Fruit fly (Drosophila melanogaster) whole organism, embryonic: ENCODE data around the gene CG32267.

Experiments
- B-H1 ChIP-seq: fragments of 200-800 bp; sonication (Bioruptor generic); IDR thresholded peaks from 3 replicates; pipeline ENCODE4 v1.3.6; 2022; ENCODE audit warnings: missing biosample characterization, missing genetic modification characterization
- Bdp1 ChIP-seq: fragments of 200-800 bp; sonication (Bioruptor generic); optimal IDR thresholded peaks from 3 replicates; lab custom pipeline; 2016; ENCODE audit warnings: missing biosample characterization, missing genetic modification characterization
- CG10462 ChIP-seq: fragments of 200-800 bp; sonication (Bioruptor generic); optimal IDR thresholded peaks from 2 replicates; lab custom pipeline; 2016; ENCODE audit warnings: missing biosample characterization, missing genetic modification characterization
- CG11093 ChIP-seq: fragments of 200-800 bp; sonication (Bioruptor generic); IDR thresholded peaks from 3 replicates; pipeline ENCODE4 v1.3.6; 2022; ENCODE audit warnings: missing biosample characterization, missing genetic modification characterization
- CG12155 ChIP-seq: fragments of 200-800 bp; sonication (Bioruptor generic); optimal IDR thresholded peaks from 3 replicates; lab custom pipeline; 2016; ENCODE audit warnings: missing biosample characterization, missing genetic modification characterization
- CG13894 ChIP-seq: fragments of 200-800 bp; sonication (Bioruptor generic); optimal IDR thresholded peaks from 3 replicates; lab custom pipeline; 2018; ENCODE audit warnings: missing biosample characterization, mild to moderate bottlenecking, missing genetic modification characterization, moderate library complexity
- CG14441 ChIP-seq: fragments of 200-800 bp; sonication (Bioruptor generic); IDR thresholded peaks from 2 replicates; pipeline ENCODE4 v1.3.6; 2022; ENCODE audit warnings: missing biosample characterization, missing genetic modification characterization
- CG2120 ChIP-seq: fragments of 200-800 bp; sonication (Bioruptor generic); optimal IDR thresholded peaks from 3 replicates; lab custom pipeline; 2016; ENCODE audit warnings: missing biosample characterization, missing genetic modification characterization
- CG30020 ChIP-seq: fragments of 200-800 bp; optimal IDR thresholded peaks from 2 replicates; lab custom pipeline; 2019; ENCODE audit warnings: missing biosample characterization, mild to moderate bottlenecking, missing genetic modification characterization, moderate library complexity
- CG30403 ChIP-seq: fragments of 200-800 bp; sonication (Bioruptor generic); optimal IDR thresholded peaks from 3 replicates; lab custom pipeline; 2016; ENCODE audit warnings: missing biosample characterization, missing genetic modification characterization
- CG31224 ChIP-seq: fragments of 200-800 bp; sonication (Bioruptor generic); IDR thresholded peaks from 2 replicates; pipeline ENCODE4 v1.3.6; 2022; ENCODE audit warnings: missing biosample characterization, missing genetic modification characterization
- CG33213 ChIP-seq: fragments of 200-800 bp; sonication (Bioruptor generic); optimal IDR thresholded peaks from 3 replicates; lab custom pipeline; 2016; ENCODE audit warnings: missing biosample characterization, missing genetic modification characterization
- CG34422 ChIP-seq: fragments of 200-800 bp; sonication (Bioruptor generic); IDR thresholded peaks from 3 replicates; pipeline ENCODE4 v1.3.6; 2022; ENCODE audit warnings: missing biosample characterization, missing genetic modification characterization
- CG4820 ChIP-seq: fragments of 200-800 bp; sonication (Bioruptor generic); optimal IDR thresholded peaks from 3 replicates; lab custom pipeline; 2016; ENCODE audit warnings: missing biosample characterization, missing genetic modification characterization
- CG6683 ChIP-seq: fragments of 200-800 bp; sonication (Bioruptor generic); optimal IDR thresholded peaks from 2 replicates; lab custom pipeline; 2017; ENCODE audit warnings: missing biosample characterization, mild to moderate bottlenecking, missing genetic modification characterization, missing genetic modification reagents
- CG6689 ChIP-seq: fragments of 200-800 bp; sonication (Bioruptor generic); IDR thresholded peaks from 2 replicates; pipeline ENCODE4 v1.3.6; 2022; ENCODE audit warnings: missing biosample characterization, missing genetic modification characterization
- CG7786 ChIP-seq: fragments of 200-800 bp; sonication (Bioruptor generic); optimal IDR thresholded peaks from 2 replicates; lab custom pipeline; 2016; ENCODE audit warnings: missing biosample characterization, missing genetic modification characterization
- CG7839 ChIP-seq: fragments of 200-800 bp; sonication (Bioruptor generic); optimal IDR thresholded peaks from 3 replicates; lab custom pipeline; 2018; ENCODE audit warnings: missing biosample characterization, mild to moderate bottlenecking, missing genetic modification characterization, moderate library complexity
- CG8359 ChIP-seq: fragments of 200-800 bp; sonication (Bioruptor generic); optimal IDR thresholded peaks from 2 replicates; lab custom pipeline; 2017; ENCODE audit warnings: missing biosample characterization, mild to moderate bottlenecking, missing genetic modification characterization, borderline replicate concordance
- CG8765 ChIP-seq: fragments of 200-800 bp; sonication (Bioruptor generic); IDR thresholded peaks from 2 replicates; pipeline ENCODE4 v1.3.6; 2022; ENCODE audit warnings: missing biosample characterization, missing genetic modification characterization
- CG8924 ChIP-seq: fragments of 200-800 bp; optimal IDR thresholded peaks from 3 replicates; lab custom pipeline; 2019; ENCODE audit warnings: missing biosample characterization, mild to moderate bottlenecking, missing genetic modification characterization, moderate library complexity
- Dfd ChIP-seq, 2 experiments: fragments of >200 bp; optimal IDR thresholded peaks; 2 replicates each; lab custom pipeline; 2017; ENCODE audit warnings: missing biosample characterization in 2 of 2, missing genetic modification characterization in 2 of 2
- Doc2 ChIP-seq: fragments of 200-800 bp; sonication (Bioruptor generic); IDR thresholded peaks from 2 replicates; pipeline ENCODE4 v1.3.6; 2022; ENCODE audit warnings: missing biosample characterization, missing genetic modification characterization
- E2f2 ChIP-seq: fragments of 200-800 bp; sonication (Bioruptor generic); IDR thresholded peaks from 2 replicates; pipeline ENCODE4 v1.3.6; 2022; ENCODE audit warnings: missing biosample characterization, missing genetic modification characterization
- HLH3B ChIP-seq: fragments of 200-800 bp; sonication (Bioruptor generic); IDR thresholded peaks from 2 replicates; pipeline ENCODE4 v1.3.6; 2022; ENCODE audit warnings: missing biosample characterization, missing genetic modification characterization
- MBD-R2 ChIP-seq: fragments of 200-800 bp; sonication (Bioruptor generic); IDR thresholded peaks from 2 replicates; pipeline ENCODE4 v1.3.6; 2022; ENCODE audit warnings: missing biosample characterization, missing genetic modification characterization
- Scr ChIP-seq: fragments of 200-800 bp; sonication (Bioruptor generic); IDR thresholded peaks from 2 replicates; pipeline ENCODE4 v1.3.6; 2022; ENCODE audit warnings: missing biosample characterization, missing genetic modification characterization; ENCODE audit not compliant: partially characterized antibody
- Ssrp ChIP-seq: fragments of 200-800 bp; sonication (Bioruptor generic); optimal IDR thresholded peaks from 2 replicates; lab custom pipeline; 2018; ENCODE audit warnings: missing biosample characterization, mild to moderate bottlenecking, missing genetic modification characterization, moderate library complexity
- Tbp ChIP-seq: fragments of >200 bp; optimal IDR thresholded peaks from 2 replicates; lab custom pipeline; 2018; ENCODE audit warnings: missing biosample characterization, missing genetic modification characterization
- Xbp1 ChIP-seq: fragments of 200-800 bp; sonication (Bioruptor generic); optimal IDR thresholded peaks from 3 replicates; lab custom pipeline; 2016; ENCODE audit warnings: missing biosample characterization, mild to moderate bottlenecking, missing genetic modification characterization
- ap ChIP-seq: fragments of 200-800 bp; sonication (Bioruptor generic); IDR thresholded peaks from 2 replicates; pipeline ENCODE4 v1.3.6; 2022; ENCODE audit warnings: missing biosample characterization, missing genetic modification characterization
- cad ChIP-seq: fragments of >200 bp; optimal IDR thresholded peaks from 2 replicates; lab custom pipeline; 2017; ENCODE audit warnings: missing biosample characterization, missing genetic modification characterization
- ci ChIP-seq: fragments of 200-800 bp; sonication (Bioruptor generic); IDR thresholded peaks from 3 replicates; pipeline ENCODE4 v1.3.6; 2022; ENCODE audit warnings: missing biosample characterization, missing genetic modification characterization
- crol ChIP-seq: fragments of 200-800 bp; sonication (Bioruptor generic); IDR thresholded peaks from 2 replicates; pipeline ENCODE4 v1.3.6; 2022; ENCODE audit warnings: missing biosample characterization, missing genetic modification characterization
- disco-r ChIP-seq: fragments of 200-800 bp; sonication (Bioruptor generic); optimal IDR thresholded peaks from 2 replicates; lab custom pipeline; 2016; ENCODE audit warnings: missing biosample characterization, missing genetic modification characterization
- esg ChIP-seq: fragments of 200-800 bp; sonication (Bioruptor generic); conservative IDR thresholded peaks from 2 replicates; pipeline ENCODE4 v1.3.6; 2022; ENCODE audit warnings: missing biosample characterization, missing genetic modification characterization
- hb ChIP-seq: fragments of 200-800 bp; sonication (Bioruptor generic); IDR thresholded peaks from 3 replicates; pipeline ENCODE4 v1.3.6; 2022; ENCODE audit warnings: missing biosample characterization, missing genetic modification characterization; ENCODE audit not compliant: partially characterized antibody
- kay ChIP-seq: fragments of 200-800 bp; sonication (Bioruptor generic); optimal IDR thresholded peaks from 2 replicates; lab custom pipeline; 2016; ENCODE audit warnings: missing biosample characterization, missing genetic modification characterization
- lola ChIP-seq, 3 experiments: fragments of >200 bp in 2 of 3; fragments of 200-800 bp in 1 of 3; sonication (Bioruptor generic) in 1 of 3; optimal IDR thresholded peaks; 2 replicates each; lab custom pipeline; 2017 to 2019; ENCODE audit warnings: missing biosample characterization in 3 of 3, missing genetic modification characterization in 3 of 3, mild to moderate bottlenecking in 1 of 3, moderate library complexity in 1 of 3
- pzg ChIP-seq: fragments of 200-800 bp; sonication (Bioruptor generic); optimal IDR thresholded peaks from 3 replicates; lab custom pipeline; 2018; ENCODE audit warnings: missing biosample characterization, mild to moderate bottlenecking, missing genetic modification characterization, moderate library complexity
- sc ChIP-seq, 3 experiments: fragments of >200 bp in 2 of 3; fragments of 200-800 bp in 1 of 3; sonication (Bioruptor generic) in 1 of 3; optimal IDR thresholded peaks; 2 replicates in 2 of 3; 3 replicates in 1 of 3; lab custom pipeline; 2017; ENCODE audit warnings: mild to moderate bottlenecking in 1 of 3, missing biosample characterization in 1 of 3, missing genetic modification characterization in 1 of 3, missing genetic modification reagents in 1 of 3
- sd ChIP-seq: fragments of 200-800 bp; sonication (Bioruptor generic); optimal IDR thresholded peaks from 3 replicates; lab custom pipeline; 2018; ENCODE audit warnings: missing biosample characterization, mild to moderate bottlenecking, missing genetic modification characterization, moderate library complexity
- slbo ChIP-seq: fragments of 200-800 bp; sonication (Bioruptor generic); IDR thresholded peaks from 2 replicates; pipeline ENCODE4 v1.3.6; 2022; ENCODE audit warnings: missing biosample characterization, missing genetic modification characterization
- stc ChIP-seq: fragments of 200-800 bp; sonication (Bioruptor generic); IDR thresholded peaks from 2 replicates; pipeline ENCODE4 v1.3.6; 2022; ENCODE audit warnings: missing biosample characterization, missing genetic modification characterization
- stwl ChIP-seq: fragments of 200-800 bp; sonication (Bioruptor generic); optimal IDR thresholded peaks from 3 replicates; lab custom pipeline; 2018; ENCODE audit warnings: missing biosample characterization, mild to moderate bottlenecking, missing genetic modification characterization, moderate library complexity
- toy ChIP-seq: fragments of 200-800 bp; sonication (Bioruptor generic); IDR thresholded peaks from 2 replicates; pipeline ENCODE4 v1.3.6; 2022; ENCODE audit warnings: missing biosample characterization, missing genetic modification characterization
- tx ChIP-seq: fragments of 200-800 bp; sonication (Bioruptor generic); optimal IDR thresholded peaks from 2 replicates; lab custom pipeline; 2016; ENCODE audit warnings: missing biosample characterization, missing genetic modification characterization
- unpg ChIP-seq: fragments of 200-800 bp; sonication (Bioruptor generic); optimal IDR thresholded peaks from 3 replicates; lab custom pipeline; 2018; ENCODE audit warnings: missing biosample characterization, mild to moderate bottlenecking, missing genetic modification characterization, moderate library complexity
- z ChIP-seq: fragments of 200-800 bp; sonication (Bioruptor generic); IDR thresholded peaks from 3 replicates; pipeline ENCODE4 v1.3.6; 2022; ENCODE audit warnings: missing biosample characterization, missing genetic modification characterization
- zen ChIP-seq: fragments of 200-800 bp; sonication (Bioruptor generic); optimal IDR thresholded peaks from 3 replicates; lab custom pipeline; 2018; ENCODE audit warnings: missing biosample characterization, mild to moderate bottlenecking, missing genetic modification characterization, moderate library complexity

CG32267 gene

DNA sequence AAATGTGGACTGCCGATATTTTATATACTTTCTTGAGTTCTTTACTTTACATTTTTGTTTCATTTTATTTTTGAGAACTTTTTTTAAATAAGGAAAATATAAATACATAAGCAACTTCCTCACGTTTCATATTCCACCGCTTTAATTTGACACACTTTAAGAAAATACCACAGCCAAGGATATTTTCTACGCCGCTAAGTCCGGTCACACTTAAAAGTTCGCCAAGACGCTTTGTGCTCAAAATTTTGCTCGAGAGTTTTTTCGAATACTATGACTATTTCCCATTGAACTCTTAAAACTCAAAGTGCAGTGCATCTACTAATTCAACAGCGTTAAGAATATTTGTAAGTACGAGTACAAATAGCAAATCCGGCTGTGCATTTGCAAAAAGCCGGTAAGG, 10.8 kb downstream of the CG32267 start, which contains the start of the genes CG46463 and armi (continued):
- TF ChIP-seq tx (GFP tag; lab: Kevin White, UChicago), result no peak
- no peak for TF ChIP-seq Doc2
- no peak for TF ChIP-seq CG7839 (tag; lab: Kevin White, UChicago)
- peak; percentile 46 for TF ChIP-seq E2f2 (GFP tag; lab: Robert Waterston, UW)
- no peak for TF ChIP-seq crol (GFP tag; lab: Robert Waterston, UW)
- no peak for TF ChIP-seq CG31224 (GFP tag; lab: Robert Waterston, UW)
- no peak for TF ChIP-seq HLH3B
- no peak for TF ChIP-seq CG8359 (GFP tag; lab: Kevin White, UChicago)
- TF ChIP-seq kay (GFP tag; lab: Kevin White, UChicago), result no peak
- no peak for TF ChIP-seq esg (GFP tag; lab: Robert Waterston, UW)
- peak; percentile 30 for TF ChIP-seq pzg (GFP tag; lab: Kevin White, UChicago)
- no peak for TF ChIP-seq zen (tag; lab: Kevin White, UChicago)
- TF ChIP-seq CG11093, result no peak
- peak; percentile 55 for TF ChIP-seq MBD-R2
- TF ChIP-seq B-H1 (GFP tag; lab: Robert Waterston, UW), result no peak
- TF ChIP-seq disco-r (GFP tag; lab: Kevin White, UChicago), result no peak
- TF ChIP-seq CG12155 (GFP tag; lab: Kevin White, UChicago), result no peak
- no peak for TF ChIP-seq CG30020
- no peak for TF ChIP-seq Bdp1 (GFP tag; lab: Kevin White, UChicago)
- TF ChIP-seq Ssrp (tag; lab: Kevin White, UChicago), result no peak
- no peak for TF ChIP-seq CG13894 (tag; lab: Kevin White, UChicago)
- 0 out of 2 replicates have a peak, but pooled peaks have one; percentile 7 for TF ChIP-seq CG6689 (GFP tag; lab: Robert Waterston, UW)
- TF ChIP-seq, all 482 proteins: peak for 7

dm6 chr3L:3460402-3461027, 11.4 kb downstream of the CG32267 start, which contains the start of gene eIF5B:
eIF5B (minus strand) TSS chr3L:3460977.
- TF ChIP-seq ci (GFP tag; lab: Robert Waterston, UW), result peak; percentile 87
- no peak for TF ChIP-seq Tbp (GFP tag; lab: Kevin White, UChicago)
- TF ChIP-seq z (GFP tag; lab: Robert Waterston, UW), result no peak
- no peak for TF ChIP-seq toy
- TF ChIP-seq cad (GFP tag; lab: Kevin White, UChicago), result no peak
- peak; percentile 87 for TF ChIP-seq CG30403
- peak; percentile 73 for TF ChIP-seq unpg
- peak; percentile 84 for TF ChIP-seq stc (GFP tag; lab: Robert Waterston, UW)
- TF ChIP-seq Scr (GFP tag; lab: Robert Waterston, UW), result 0 out of 2 replicates have a peak, but pooled peaks have one; percentile 29
- peak; percentile 66 for TF ChIP-seq CG4820
- peak; percentile 83 for TF ChIP-seq ap (GFP tag; lab: Robert Waterston, UW)
- TF ChIP-seq CG2120 (GFP tag; lab: Kevin White, UChicago), result peak; percentile 77
- peak in 1 of 3 experiments; percentile 82 for TF ChIP-seq lola (GFP tag; optimal IDR thresholded peaks at IDR 0.05; lab: Kevin White, UChicago)
- TF ChIP-seq CG14441 (GFP tag; lab: Robert Waterston, UW), result peak; percentile 89
- TF ChIP-seq CG6683 (GFP tag; lab: Kevin White, UChicago), result peak; percentile 18
- no peak for TF ChIP-seq sc (optimal IDR thresholded peaks at IDR 0.05; lab: Kevin White, UChicago)
- TF ChIP-seq sc (GFP tag; optimal IDR thresholded peaks at IDR 0.05; lab: Kevin White, UChicago), result peak; percentile 69
- TF ChIP-seq CG8924 (tag; lab: Kevin White, UChicago), result peak; percentile 84
- TF ChIP-seq slbo, result peak; percentile 91
- peak; percentile 19 for TF ChIP-seq stwl
- no peak for TF ChIP-seq CG33213 (GFP tag; lab: Kevin White, UChicago)
- TF ChIP-seq hb (GFP tag; lab: Robert Waterston, UW), result no peak
- no peak for TF ChIP-seq Dfd (GFP tag; optimal IDR thresholded peaks at IDR 0.05; lab: Kevin White, UChicago)
- TF ChIP-seq sd (tag; lab: Kevin White, UChicago), result no peak
- TF ChIP-seq CG7786 (GFP tag; lab: Kevin White, UChicago), result peak; percentile 48
- TF ChIP-seq CG8765, result peak; percentile 71; the same call in 1 of the 2 replicates
- TF ChIP-seq CG34422 (GFP tag; lab: Robert Waterston, UW), result peak; percentile 70
- TF ChIP-seq Xbp1 (GFP tag; lab: Kevin White, UChicago), result peak; percentile 89
- TF ChIP-seq CG10462 (GFP tag; lab: Kevin White, UChicago), result peak; percentile 64
